Fruit fly (Drosophila melanogaster): Measurements from ENCODE around the gene CG31251.

DNA sequence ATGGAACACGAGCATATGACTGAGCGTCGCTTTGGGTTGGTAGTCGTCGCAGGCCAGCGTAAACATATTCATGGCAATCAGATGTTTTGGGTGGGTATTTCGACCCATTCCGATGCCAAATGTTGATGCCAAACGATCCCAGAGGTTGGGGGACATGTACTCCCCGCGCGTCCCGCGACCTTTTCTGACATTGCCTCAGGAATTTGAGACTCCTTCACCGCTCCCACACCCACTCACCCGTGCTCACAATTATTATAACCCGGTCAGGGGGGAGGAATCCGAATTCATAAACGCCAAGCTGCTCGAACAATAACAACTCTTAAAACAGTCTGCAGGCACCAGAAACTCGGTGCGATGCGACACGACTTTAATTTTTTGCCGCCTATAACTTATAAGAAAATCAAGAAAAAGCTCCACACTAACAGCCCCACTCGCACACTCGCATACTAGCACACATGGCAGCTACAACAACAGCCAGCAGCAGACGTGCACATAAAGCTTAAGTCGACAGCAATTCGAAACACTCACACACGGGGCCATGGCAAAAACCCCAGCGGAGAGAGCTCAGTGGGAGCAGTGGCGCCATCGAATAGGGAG, 15.3 kb upstream of the CG31251 start:
- no peak for TF ChIP-seq CG7045 (GFP tag; optimal IDR thresholded peaks at IDR 0.05)
- TF ChIP-seq CG5204 (GFP tag; optimal IDR thresholded peaks at IDR 0.05) = no peak
- no peak for TF ChIP-seq CG11617 (GFP tag; optimal IDR thresholded peaks at IDR 0.05)
- no peak for TF ChIP-seq bab1 (GFP tag; optimal IDR thresholded peaks at IDR 0.05)
- TF ChIP-seq ovo (GFP tag; optimal IDR thresholded peaks at IDR 0.05) = no peak
- no peak for TF ChIP-seq toe (GFP tag; optimal IDR thresholded peaks at IDR 0.05)
